Fruit fly (Drosophila melanogaster) whole organism: ENCODE data around the gene Targ1.

Experiments
- CG8478 ChIP-seq: fragments of >200 bp; optimal IDR thresholded peaks from 2 replicates; lab custom pipeline; 2018; ENCODE audit warnings: inconsistent platforms
- Dll ChIP-seq: fragments of >200 bp; optimal IDR thresholded peaks from 2 replicates; lab custom pipeline; 2017
- EcR ChIP-seq, 2 experiments: fragments of >200 bp; optimal IDR thresholded peaks; 2 replicates each; lab custom pipeline; 2017; ENCODE audit warnings: missing biosample characterization in 2 of 2, missing genetic modification characterization in 2 of 2, missing genetic modification reagents in 2 of 2
- pan ChIP-seq: fragments of >200 bp; optimal IDR thresholded peaks from 2 replicates; lab custom pipeline; 2017
- psq ChIP-seq: fragments of >200 bp; optimal IDR thresholded peaks from 2 replicates; lab custom pipeline; 2017
- usp ChIP-seq: fragments of >200 bp; optimal IDR thresholded peaks from 2 replicates; lab custom pipeline; 2017; ENCODE audit warnings: missing biosample characterization, missing genetic modification characterization, mixed read lengths

dm6 chr3L:21242958-21243357, 40.3 kb upstream of the Targ1 start:
- TF ChIP-seq psq (lab: Kevin White, UChicago) = no peak
- no peak for TF ChIP-seq pan (lab: Kevin White, UChicago)
- no peak for TF ChIP-seq CG8478 (lab: Kevin White, UChicago)
- TF ChIP-seq usp (GFP tag; lab: Kevin White, UChicago) = no peak
- no peak for TF ChIP-seq EcR (GFP tag; optimal IDR thresholded peaks at IDR 0.05; lab: Kevin White, UChicago)
- no peak for TF ChIP-seq Dll (lab: Kevin White, UChicago)
